Fruit fly (Drosophila melanogaster): ENCODE data around the gene CG1571.

The CG1571 gene

dm6 chrX:8101479-8102198 lies 26.0 kb downstream of the CG1571 start, which contains the start of gene CG2258 (continued):
- TF ChIP-seq Doc2 (GFP tag; IDR thresholded peaks at IDR 0.05), result no peak
- peak; percentile 68; the same call in 1 of the 2 replicates for TF ChIP-seq bowl (GFP tag; IDR thresholded peaks at IDR 0.05)
- TF ChIP-seq rib (GFP tag; IDR thresholded peaks at IDR 0.05), result peak; percentile 55; the same call in 1 of the 2 replicates
- no peak for TF ChIP-seq grn (GFP tag; optimal IDR thresholded peaks at IDR 0.05)
- peak; percentile 58 for TF ChIP-seq CG10959 (GFP tag; IDR thresholded peaks at IDR 0.05)
- peak; percentile 66 for TF ChIP-seq Hand (GFP tag; optimal IDR thresholded peaks at IDR 0.05)
- TF ChIP-seq CG7745 (tag; optimal IDR thresholded peaks at IDR 0.05), result no peak
- no peak for TF ChIP-seq inv (GFP tag; IDR thresholded peaks at IDR 0.05; ENCODE audit: partially characterized antibody)
- peak; percentile 68 for TF ChIP-seq CG31388 (GFP tag; optimal IDR thresholded peaks at IDR 0.05)
- TF ChIP-seq al (GFP tag; IDR thresholded peaks at IDR 0.05), result peak; percentile 77
- peak; percentile 37 for TF ChIP-seq Usf (GFP tag; optimal IDR thresholded peaks at IDR 0.05)
- TF ChIP-seq CG9727 (GFP tag; optimal IDR thresholded peaks at IDR 0.05), result peak; percentile 67
- peak; percentile 86 for TF ChIP-seq CG17328 (GFP tag; IDR thresholded peaks at IDR 0.05)
- peak; percentile 79 for TF ChIP-seq CG9932 (GFP tag; IDR thresholded peaks at IDR 0.05)
- peak; percentile 82 for TF ChIP-seq D19A (tag; optimal IDR thresholded peaks at IDR 0.05)
- peak; percentile 61 for TF ChIP-seq pho (GFP tag; optimal IDR thresholded peaks at IDR 0.05)
- TF ChIP-seq CG6683 (GFP tag; optimal IDR thresholded peaks at IDR 0.05), result peak; percentile 60
- TF ChIP-seq Meics (GFP tag; optimal IDR thresholded peaks at IDR 0.05), result peak; percentile 82
- 0 out of 3 replicates have a peak, but pooled peaks have one; percentile 15 for TF ChIP-seq zen2 (GFP tag; IDR thresholded peaks at IDR 0.05; ENCODE audit: partially characterized antibody)
- peak; percentile 47 for TF ChIP-seq Ets97D (GFP tag; optimal IDR thresholded peaks at IDR 0.05)
- TF ChIP-seq CG7372 (GFP tag; IDR thresholded peaks at IDR 0.05), result peak; percentile 74
- TF ChIP-seq Chrac-16 (GFP tag; optimal IDR thresholded peaks at IDR 0.05), result peak; percentile 76
- TF ChIP-seq fru (optimal IDR thresholded peaks at IDR 0.05), result no peak
- TF ChIP-seq CG10267 (tag; optimal IDR thresholded peaks at IDR 0.05), result peak; percentile 74
- no peak for TF ChIP-seq Opbp (GFP tag; IDR thresholded peaks at IDR 0.05; ENCODE audit: partially characterized antibody)
- peak; percentile 84 for TF ChIP-seq E2f1 (GFP tag; IDR thresholded peaks at IDR 0.05)
- no peak; the same call in 1 of the 2 replicates for TF ChIP-seq amos (GFP tag; IDR thresholded peaks at IDR 0.05; ENCODE audit: partially characterized antibody)
- peak; percentile 91 for TF ChIP-seq CG13424 (tag; optimal IDR thresholded peaks at IDR 0.05)
- TF ChIP-seq tin (GFP tag; optimal IDR thresholded peaks at IDR 0.05), result peak; percentile 83
- peak; percentile 92 for TF ChIP-seq Ada2b (GFP tag; IDR thresholded peaks at IDR 0.05)
- peak; percentile 27 for TF ChIP-seq Bteb2 (GFP tag; optimal IDR thresholded peaks at IDR 0.05)
- TF ChIP-seq CG4404 (GFP tag; IDR thresholded peaks at IDR 0.05), result peak; percentile 61
- TF ChIP-seq Nf-YB (GFP tag; optimal IDR thresholded peaks at IDR 0.05), result peak; percentile 45
- peak; percentile 82 for TF ChIP-seq CG1233 (GFP tag; optimal IDR thresholded peaks at IDR 0.05)
- peak; percentile 15 for TF ChIP-seq CG3838 (GFP tag; optimal IDR thresholded peaks at IDR 0.05)
- peak; percentile 67 for TF ChIP-seq CG6254 (GFP tag; optimal IDR thresholded peaks at IDR 0.05)
- TF ChIP-seq crol (GFP tag; IDR thresholded peaks at IDR 0.05), result peak; percentile 53
- TF ChIP-seq oc (tag; optimal IDR thresholded peaks at IDR 0.05), result peak; percentile 92
- no peak for TF ChIP-seq CG7271 (tag; optimal IDR thresholded peaks at IDR 0.05)
- peak; percentile 86 for TF ChIP-seq sob (GFP tag; IDR thresholded peaks at IDR 0.05)
- no peak for TF ChIP-seq CG8359 (GFP tag; optimal IDR thresholded peaks at IDR 0.05; ENCODE audit: borderline replicate concordance)
- TF ChIP-seq Hey (tag; optimal IDR thresholded peaks at IDR 0.05), result peak; percentile 48
- peak; percentile 87 for TF ChIP-seq ken (GFP tag; IDR thresholded peaks at IDR 0.05)
- no peak for TF ChIP-seq vnd (GFP tag; IDR thresholded peaks at IDR 0.05; ENCODE audit: partially characterized antibody)
- TF ChIP-seq Gug (GFP tag; IDR thresholded peaks at IDR 0.05), result peak; percentile 85
- peak; percentile 66 for TF ChIP-seq CG11398 (GFP tag; optimal IDR thresholded peaks at IDR 0.05)
- peak; percentile 43; the same call in 1 of the 2 replicates for TF ChIP-seq ham (GFP tag; IDR thresholded peaks at IDR 0.05)
- TF ChIP-seq CG7987 (GFP tag; optimal IDR thresholded peaks at IDR 0.05), result peak; percentile 46
- peak; percentile 83 for TF ChIP-seq danr (GFP tag; IDR thresholded peaks at IDR 0.05)
- no peak for TF ChIP-seq insv (GFP tag; optimal IDR thresholded peaks at IDR 0.05)
